Worm (Caenorhabditis elegans): ENCODE measurements around the gene set-3.

ce11 chrIII:9721991-9722390, 27.6 kb upstream of the set-3 start:
- TF ChIP-seq fos-1 (tag; optimal IDR thresholded peaks at IDR 0.05) (no peak), lin-15B (tag; optimal IDR thresholded peaks at IDR 0.05) (no peak), spr-3 (GFP tag; optimal IDR thresholded peaks at IDR 0.05) (no peak), mxl-3 (GFP tag; optimal IDR thresholded peaks at IDR 0.05) (no peak)
